Worm (Caenorhabditis elegans): Measurements from ENCODE around the gene phat-6.

The phat-6 gene

DNA sequence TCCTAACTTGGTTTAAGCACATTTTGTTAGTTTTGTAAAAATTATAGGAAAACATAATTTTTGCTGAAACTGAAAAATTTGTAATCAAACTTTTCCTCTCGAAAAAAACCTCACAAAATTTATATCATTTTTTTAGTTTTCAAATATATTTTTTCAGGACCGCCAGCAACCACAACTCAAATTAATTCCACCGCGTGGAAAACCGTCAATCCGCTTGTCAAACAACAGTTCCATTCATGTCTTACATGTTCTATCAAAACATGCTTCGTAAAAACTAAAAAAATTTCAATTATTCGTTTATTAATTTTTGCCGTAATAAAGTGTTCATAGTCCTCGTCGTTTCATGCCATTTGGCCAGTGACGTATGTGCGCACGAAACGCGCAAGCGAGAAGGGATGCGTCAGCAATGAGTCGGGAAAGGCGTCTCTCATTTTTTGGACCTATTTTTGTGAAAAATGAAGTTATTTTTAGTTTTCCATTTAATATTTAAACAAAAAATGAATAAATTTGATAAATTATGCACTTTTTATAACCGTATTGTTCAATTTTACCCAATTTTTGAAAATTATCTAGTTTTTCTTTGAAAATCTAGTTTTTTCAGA is 20.8 kb downstream of the phat-6 start, which contains the start of gene ucr-2.2 (continued):
- TF ChIP-seq R02D3.7 (tag; optimal IDR thresholded peaks at IDR 0.05) (no peak), ama-1 (optimal IDR thresholded peaks at IDR 0.05) (no peak), unc-39 (tag; optimal IDR thresholded peaks at IDR 0.05) (no peak), madf-5 (GFP tag; IDR thresholded peaks at IDR 0.05) (no peak), nhr-237 (tag; optimal IDR thresholded peaks at IDR 0.05) (no peak), dmd-9 (GFP tag; IDR thresholded peaks at IDR 0.05) (no peak), lim-7 (GFP tag; IDR thresholded peaks at IDR 0.05) (no peak), lin-1 (GFP tag; IDR thresholded peaks at IDR 0.05) (0 out of 2 replicates have a peak, but pooled peaks have one; percentile 49), T26A8.4 (GFP tag; IDR thresholded peaks at IDR 0.05) (peak; percentile 43; the same call in 1 of the 2 replicates), aly-2 (tag; optimal IDR thresholded peaks at IDR 0.05) (no peak), ztf-11 (tag; optimal IDR thresholded peaks at IDR 0.05) (no peak), nhr-28 (tag; optimal IDR thresholded peaks at IDR 0.05) (peak; percentile 63), hlh-30 (tag; optimal IDR thresholded peaks at IDR 0.05; ENCODE audit: insufficient read depth) (peak; percentile 68), lsy-2 (tag; optimal IDR thresholded peaks at IDR 0.05) (peak in 1 of 2 experiments; percentile 88), zip-11 (GFP tag; IDR thresholded peaks at IDR 0.05) (no peak), madf-9 (GFP tag; conservative IDR thresholded peaks at IDR 0.05) (no peak), lin-15B (tag; optimal IDR thresholded peaks at IDR 0.05) (no peak), mdl-1 (tag; optimal IDR thresholded peaks at IDR 0.05) (peak in 1 of 2 experiments; percentile 41), hlh-11 (tag; optimal IDR thresholded peaks at IDR 0.05) (peak; percentile 91), ceh-28 (tag; optimal IDR thresholded peaks at IDR 0.05) (no peak), ceh-62 (tag; optimal IDR thresholded peaks at IDR 0.05) (no peak), ZK337.2 (GFP tag; IDR thresholded peaks at IDR 0.05) (no peak), php-3 (GFP tag; IDR thresholded peaks at IDR 0.05) (no peak), dve-1 (tag; optimal IDR thresholded peaks at IDR 0.05; ENCODE audit: insufficient read depth) (peak; percentile 94), lin-39 (tag; optimal IDR thresholded peaks at IDR 0.05) (no peak)

DNA sequence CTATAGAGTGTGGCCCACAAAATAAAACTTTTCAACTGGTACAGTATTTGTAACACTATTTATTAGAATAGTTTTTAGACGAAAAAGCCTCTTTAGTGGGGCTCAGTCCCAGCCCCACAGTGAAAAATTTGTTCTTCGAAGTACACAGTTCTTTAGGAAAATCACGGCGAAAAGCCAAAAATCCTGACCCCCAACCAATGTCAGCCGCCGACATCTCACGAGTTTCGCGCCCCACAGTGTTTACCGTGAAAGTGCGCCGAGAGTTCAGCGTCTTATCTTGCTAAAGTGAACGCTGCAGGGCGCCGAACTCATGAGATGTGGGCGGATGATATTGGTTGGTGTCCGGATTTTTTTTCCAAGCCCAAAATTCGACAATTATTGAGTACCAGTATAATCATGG is 23.2 kb downstream of the phat-6 start:
- TF ChIP-seq T26A8.4 (GFP tag; IDR thresholded peaks at IDR 0.05), result 0 out of 2 replicates have a peak, but pooled peaks have one; percentile 19
- peak; percentile 69 for TF ChIP-seq snpc-4 (tag; optimal IDR thresholded peaks at IDR 0.05)
- TF ChIP-seq nhr-42 (GFP tag; IDR thresholded peaks at IDR 0.05), result 0 out of 2 replicates have a peak, but pooled peaks have one; percentile 64
- peak; percentile 4 for TF ChIP-seq dve-1 (tag; optimal IDR thresholded peaks at IDR 0.05; ENCODE audit: insufficient read depth)
- TF ChIP-seq daf-16 (GFP tag; optimal IDR thresholded peaks at IDR 0.05), result no peak
- TF ChIP-seq daf-16 (tag; optimal IDR thresholded peaks at IDR 0.05), result peak; percentile 37
- TF ChIP-seq zfp-3 (GFP tag; conservative IDR thresholded peaks at IDR 0.05), result no peak

DNA sequence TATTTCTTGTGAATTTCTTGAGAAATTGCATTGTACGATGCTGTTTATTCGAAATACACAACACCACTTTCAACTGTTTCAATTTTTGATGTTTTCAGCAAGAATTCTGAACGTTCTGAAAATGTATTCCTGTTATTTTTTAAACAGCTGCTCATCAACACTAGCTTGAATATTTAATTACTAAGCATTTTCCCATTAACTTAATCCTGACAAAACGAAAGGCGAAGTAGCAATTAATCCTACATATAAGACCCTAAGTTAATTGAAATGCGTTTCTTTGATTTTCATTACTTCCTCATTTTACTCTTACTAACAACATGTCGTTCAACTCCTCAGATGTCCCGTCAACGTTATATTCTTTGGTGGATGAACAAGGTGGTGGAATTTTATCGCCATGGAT is 25.8 kb downstream of the phat-6 start, which contains the start of gene ocr-3:
Gene ocr-3 (plus strand): TSS at position 301 of the 400 bp plus-strand sequence.
- TF ChIP-seq arid-1 (GFP tag; conservative IDR thresholded peaks at IDR 0.05), result no peak
- TF ChIP-seq nhr-41 (GFP tag; IDR thresholded peaks at IDR 0.05), result no peak
- no peak for TF ChIP-seq fos-1 (tag; optimal IDR thresholded peaks at IDR 0.05)
- TF ChIP-seq F44E2.7 (GFP tag; IDR thresholded peaks at IDR 0.05), result no peak
- TF ChIP-seq duxl-1 (tag; optimal IDR thresholded peaks at IDR 0.05; ENCODE audit: poor library complexity), result no peak
- no peak for TF ChIP-seq lin-15B (tag; optimal IDR thresholded peaks at IDR 0.05)
- no peak for TF ChIP-seq nhr-6 (tag; optimal IDR thresholded peaks at IDR 0.05)
- no peak for TF ChIP-seq hlh-11 (tag; optimal IDR thresholded peaks at IDR 0.05)
- TF ChIP-seq hif-1 (tag; optimal IDR thresholded peaks at IDR 0.05), result no peak
- TF ChIP-seq daf-8 (GFP tag; IDR thresholded peaks at IDR 0.05), result no peak
- no peak for TF ChIP-seq lir-3 (tag; optimal IDR thresholded peaks at IDR 0.05)
- TF ChIP-seq zfp-2 (tag; optimal IDR thresholded peaks at IDR 0.05), result no peak
- TF ChIP-seq daf-19 (GFP tag; conservative IDR thresholded peaks at IDR 0.05), result no peak
- no peak for TF ChIP-seq unc-130 (GFP tag; optimal IDR thresholded peaks at IDR 0.05)
- TF ChIP-seq T20F7.1 (GFP tag; optimal IDR thresholded peaks at IDR 0.05), result no peak
- TF ChIP-seq ceh-62 (tag; optimal IDR thresholded peaks at IDR 0.05), result no peak
- no peak for TF ChIP-seq ceh-28 (tag; optimal IDR thresholded peaks at IDR 0.05)
- TF ChIP-seq mes-2 (tag; optimal IDR thresholded peaks at IDR 0.05; ENCODE audit: poor library complexity, severe bottlenecking), result no peak

Data from whole organism, L4 larva.